Worm (Caenorhabditis elegans): ENCODE data around the gene mdmh-35.

The mdmh-35 gene

DNA sequence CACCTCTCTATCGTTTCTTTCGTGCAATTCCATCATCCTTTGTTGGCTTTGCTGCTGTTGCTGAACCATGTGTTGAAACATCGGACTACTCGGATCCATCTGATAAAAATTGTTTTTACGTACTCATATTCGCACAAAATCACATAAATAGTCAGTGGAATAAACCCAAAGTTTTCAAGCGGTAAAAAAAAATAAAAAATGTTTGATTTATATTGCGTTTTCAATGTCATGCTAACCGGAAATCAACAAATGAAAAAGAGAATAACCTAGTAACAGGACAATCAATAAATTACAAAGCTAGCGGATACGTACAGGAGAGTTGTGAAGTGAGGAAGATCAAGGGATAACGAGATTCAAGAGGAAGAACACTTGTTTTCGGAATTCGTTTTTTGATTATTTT lies 577 bp downstream of the mdmh-35 start, which contains the start of gene mdt-10:
Gene mdt-10 (minus strand): TSS at position 101 of the 400 bp plus-strand sequence.
- TF ChIP-seq nhr-10 (tag; optimal IDR thresholded peaks at IDR 0.05) (no peak), nhr-23 (tag; optimal IDR thresholded peaks at IDR 0.05) (no peak), alr-1 (tag; optimal IDR thresholded peaks at IDR 0.05) (no peak), ama-1 (optimal IDR thresholded peaks at IDR 0.05) (no peak), peb-1 (tag; optimal IDR thresholded peaks at IDR 0.05) (no peak), Y55F3AM.14 (GFP tag; optimal IDR thresholded peaks at IDR 0.05) (no peak), R02D3.7 (tag; optimal IDR thresholded peaks at IDR 0.05) (no peak)

DNA sequence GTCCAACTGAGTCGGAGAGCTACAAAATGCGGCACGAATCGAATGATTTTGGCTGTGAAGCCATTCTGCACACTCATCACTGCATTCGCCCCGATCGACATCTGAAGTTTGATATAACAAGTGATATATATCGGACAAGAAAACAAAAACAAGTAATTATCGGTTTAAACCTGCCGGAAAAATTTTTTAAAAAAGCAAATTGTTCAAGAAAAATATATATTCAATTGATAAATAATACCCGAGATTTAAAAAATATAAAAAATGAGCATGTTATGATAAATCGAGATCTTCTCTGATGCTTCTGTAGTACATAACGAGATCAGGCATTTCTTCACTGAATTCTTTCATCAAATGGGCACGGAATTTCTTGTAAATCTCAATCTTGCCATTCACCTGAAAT lies 1.8 kb downstream of the mdmh-35 start, which contains the start of gene T09A5.5:
Gene T09A5.5 (minus strand): TSS at position 101 of the 400 bp plus-strand sequence.
- no peak for TF ChIP-seq ama-1 (optimal IDR thresholded peaks at IDR 0.05)
- no peak for TF ChIP-seq nhr-237 (tag; optimal IDR thresholded peaks at IDR 0.05)
- no peak for TF ChIP-seq elt-1 (tag; optimal IDR thresholded peaks at IDR 0.05)
- TF ChIP-seq ztf-11 (tag; optimal IDR thresholded peaks at IDR 0.05), result no peak
- TF ChIP-seq nhr-11 (tag; optimal IDR thresholded peaks at IDR 0.05), result no peak
- TF ChIP-seq unc-39 (tag; optimal IDR thresholded peaks at IDR 0.05), result no peak
- TF ChIP-seq gmeb-1 (tag; optimal IDR thresholded peaks at IDR 0.05), result no peak
- no peak for TF ChIP-seq crh-2 (tag; optimal IDR thresholded peaks at IDR 0.05)
- TF ChIP-seq fos-1 (tag; optimal IDR thresholded peaks at IDR 0.05), result no peak
- no peak for TF ChIP-seq nhr-21 (tag; optimal IDR thresholded peaks at IDR 0.05)
- TF ChIP-seq sem-4 (tag; optimal IDR thresholded peaks at IDR 0.05), result no peak
- no peak for TF ChIP-seq nhr-129 (tag; optimal IDR thresholded peaks at IDR 0.05)
- TF ChIP-seq blmp-1 (tag; optimal IDR thresholded peaks at IDR 0.05; ENCODE audit: insufficient read depth), result no peak
- no peak for TF ChIP-seq zag-1 (tag; optimal IDR thresholded peaks at IDR 0.05)
- TF ChIP-seq lsy-2 (tag; optimal IDR thresholded peaks at IDR 0.05), result no peak
- no peak for TF ChIP-seq nhr-6 (tag; optimal IDR thresholded peaks at IDR 0.05)
- no peak for TF ChIP-seq mab-5 (tag; optimal IDR thresholded peaks at IDR 0.05)
- no peak for TF ChIP-seq skn-1 (tag; optimal IDR thresholded peaks at IDR 0.05)
- no peak for TF ChIP-seq ZK546.5 (tag; optimal IDR thresholded peaks at IDR 0.05)

DNA sequence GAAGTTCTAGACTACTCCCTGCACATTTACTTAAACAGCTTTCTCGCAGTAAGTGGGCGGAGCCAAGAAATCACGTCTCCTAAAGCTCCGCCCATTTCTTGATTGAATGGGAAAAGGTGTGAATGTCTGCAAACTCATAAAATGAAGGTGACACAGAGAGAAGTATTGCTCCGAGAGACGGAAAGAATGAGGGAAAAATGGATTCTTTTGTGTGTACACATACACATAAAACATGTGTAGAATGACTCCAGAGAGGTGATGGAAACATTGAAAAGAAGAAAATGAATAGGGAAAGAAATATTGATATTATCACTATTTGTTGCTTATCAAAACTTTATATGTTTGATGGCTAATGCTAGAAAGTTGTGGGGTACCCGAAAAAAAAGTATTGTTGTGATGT lies 4.0 kb downstream of the mdmh-35 start:
- TF ChIP-seq ztf-11 (tag; optimal IDR thresholded peaks at IDR 0.05) (no peak), nhr-21 (tag; optimal IDR thresholded peaks at IDR 0.05) (no peak), R02D3.7 (tag; optimal IDR thresholded peaks at IDR 0.05) (no peak), ztf-4 (tag; optimal IDR thresholded peaks at IDR 0.05) (no peak), blmp-1 (tag; optimal IDR thresholded peaks at IDR 0.05; ENCODE audit: insufficient read depth) (no peak), C34F6.9 (tag; optimal IDR thresholded peaks at IDR 0.05) (peak; percentile 12), nhr-77 (tag; optimal IDR thresholded peaks at IDR 0.05) (no peak), nhr-129 (tag; optimal IDR thresholded peaks at IDR 0.05) (peak; percentile 3), fos-1 (tag; optimal IDR thresholded peaks at IDR 0.05) (peak; percentile 41), nhr-237 (tag; optimal IDR thresholded peaks at IDR 0.05) (no peak)

DNA sequence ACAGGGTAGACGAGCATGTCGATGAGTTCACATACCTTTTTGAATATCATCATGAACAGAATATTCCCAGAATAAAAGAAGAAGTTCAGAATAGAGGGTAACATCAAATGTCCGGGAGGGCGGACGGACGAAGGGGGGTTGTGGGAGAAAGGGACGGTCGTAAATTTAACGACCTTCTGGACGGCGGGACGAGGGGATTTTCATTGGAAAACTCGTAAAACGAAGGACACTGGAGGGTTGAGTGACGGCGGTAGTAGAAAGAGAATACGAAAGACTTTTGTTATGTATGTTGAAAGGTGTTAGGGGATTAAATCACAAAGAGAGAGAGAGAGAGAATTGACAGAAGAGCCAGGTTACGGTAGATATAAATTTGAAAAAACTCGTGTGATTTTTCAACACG lies 4.9 kb downstream of the mdmh-35 start:
- TF ChIP-seq nhr-25 (tag; optimal IDR thresholded peaks at IDR 0.05), result peak; percentile 16
- peak; percentile 50 for TF ChIP-seq sem-4 (tag; optimal IDR thresholded peaks at IDR 0.05)
- no peak for TF ChIP-seq ztf-4 (tag; optimal IDR thresholded peaks at IDR 0.05)
- no peak for TF ChIP-seq mab-5 (tag; optimal IDR thresholded peaks at IDR 0.05)
- TF ChIP-seq unc-55 (GFP tag; optimal IDR thresholded peaks at IDR 0.05), result no peak

DNA sequence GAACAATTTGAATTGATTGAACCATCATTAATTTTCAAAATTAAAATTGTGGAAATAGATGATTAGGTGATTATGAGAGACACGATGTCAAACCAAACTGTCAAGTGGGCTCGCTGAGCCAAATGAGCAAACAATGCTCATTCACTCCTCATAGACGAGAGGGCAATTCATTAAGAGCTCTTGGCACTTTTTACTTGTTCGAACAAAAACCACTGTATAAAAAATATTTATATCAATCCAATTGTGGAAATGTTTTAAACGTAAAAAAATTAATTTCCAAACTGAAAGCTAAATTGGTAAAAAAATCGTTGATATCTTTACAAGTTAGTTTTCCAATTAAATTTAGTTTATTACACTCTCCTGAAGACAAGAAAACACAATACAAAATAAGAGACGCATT lies 5.8 kb downstream of the mdmh-35 start, which contains the start of gene acr-7:
Gene acr-7 (minus strand): TSS at position 101 of the 400 bp plus-strand sequence.
- TF ChIP-seq crh-2 (tag; optimal IDR thresholded peaks at IDR 0.05), result no peak
- no peak for TF ChIP-seq unc-39 (tag; optimal IDR thresholded peaks at IDR 0.05)
- no peak for TF ChIP-seq ztf-1 (GFP tag; conservative IDR thresholded peaks at IDR 0.05)
- no peak for TF ChIP-seq nhr-12 (tag; optimal IDR thresholded peaks at IDR 0.05)
- TF ChIP-seq blmp-1 (tag; optimal IDR thresholded peaks at IDR 0.05; ENCODE audit: insufficient read depth), result no peak
- no peak for TF ChIP-seq nhr-6 (tag; optimal IDR thresholded peaks at IDR 0.05)
- no peak for TF ChIP-seq ZK546.5 (tag; optimal IDR thresholded peaks at IDR 0.05)
- TF ChIP-seq sma-9 (GFP tag; optimal IDR thresholded peaks at IDR 0.05), result no peak
- TF ChIP-seq sma-9 (tag; optimal IDR thresholded peaks at IDR 0.05), result no peak
- no peak for TF ChIP-seq dmd-4 (tag; optimal IDR thresholded peaks at IDR 0.05)
- no peak for TF ChIP-seq skn-1 (tag; optimal IDR thresholded peaks at IDR 0.05)
- no peak for TF ChIP-seq lsy-2 (tag; optimal IDR thresholded peaks at IDR 0.05)

Measured in whole organism, L2 larva.